Worm (Caenorhabditis elegans): Measurements from ENCODE around the gene C38D4.10.

DNA sequence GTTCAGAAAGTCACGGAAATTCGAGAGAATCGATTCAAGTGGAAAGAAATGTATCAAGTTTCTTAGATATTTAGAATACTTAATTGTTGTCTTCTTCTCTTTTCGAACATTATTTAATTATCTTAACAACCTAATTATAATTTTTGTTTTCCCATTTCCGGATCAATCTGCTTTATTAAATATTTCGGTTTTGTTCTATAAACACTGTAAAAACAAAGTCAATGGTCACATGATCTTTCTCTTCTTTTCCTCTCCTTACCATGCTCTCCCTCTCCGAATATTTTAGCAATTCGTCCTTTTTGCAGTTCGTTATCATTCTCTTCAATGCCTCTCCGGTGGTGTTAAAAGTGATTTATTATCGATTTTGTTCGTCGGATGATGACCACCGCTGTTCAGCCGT, 14.2 kb downstream of the C38D4.10 start, which contains the start of gene tag-325:
- no peak for TF ChIP-seq ztf-4 (tag; optimal IDR thresholded peaks at IDR 0.05)
- no peak for TF ChIP-seq nhr-237 (tag; optimal IDR thresholded peaks at IDR 0.05)
- no peak for TF ChIP-seq sma-9 (GFP tag; optimal IDR thresholded peaks at IDR 0.05)
- no peak for TF ChIP-seq sma-9 (tag; optimal IDR thresholded peaks at IDR 0.05)
- TF ChIP-seq nhr-25 (tag; optimal IDR thresholded peaks at IDR 0.05) = no peak
- TF ChIP-seq fos-1 (tag; optimal IDR thresholded peaks at IDR 0.05) = peak; percentile 26
- TF ChIP-seq unc-55 (GFP tag; optimal IDR thresholded peaks at IDR 0.05) = no peak
- TF ChIP-seq C34F6.9 (tag; optimal IDR thresholded peaks at IDR 0.05) = no peak
- TF ChIP-seq crh-2 (tag; optimal IDR thresholded peaks at IDR 0.05) = no peak
- TF ChIP-seq unc-62 (GFP tag; optimal IDR thresholded peaks at IDR 0.05) = no peak
- no peak for TF ChIP-seq ama-1 (optimal IDR thresholded peaks at IDR 0.05)
- TF ChIP-seq unc-39 (tag; optimal IDR thresholded peaks at IDR 0.05) = no peak
- TF ChIP-seq lsy-2 (tag; optimal IDR thresholded peaks at IDR 0.05) = no peak

All from whole organism, L2 larva.